Fruit fly (Drosophila melanogaster): Measurements from ENCODE around the gene grk.

Gene grk

dm6 chr2L:8433512-8433911 lies at the start of gene grk:
grk (minus strand) TSS chr2L:8433598.
- TF ChIP-seq noc (tag; optimal IDR thresholded peaks at IDR 0.05), result no peak

- no peak for TF ChIP-seq noc (tag; optimal IDR thresholded peaks at IDR 0.05)
Observed at dm6 chr2L:8481623-8482424, 48.4 kb upstream of the grk start, which contains the start of gene CG43796. CG43796 (plus strand) TSS chr2L:8482374.

dm6 chr2L:8480825-8481224 lies 47.4 kb upstream of the grk start:
- TF ChIP-seq noc (tag; optimal IDR thresholded peaks at IDR 0.05), result peak; percentile 3

dm6 chr2L:8478911-8479706 lies 45.7 kb upstream of the grk start:
- TF ChIP-seq noc (tag; optimal IDR thresholded peaks at IDR 0.05), result no peak

- TF ChIP-seq noc (tag; optimal IDR thresholded peaks at IDR 0.05), result no peak
Observed at dm6 chr2L:8478379-8478778, 45.0 kb upstream of the grk start.

DNA sequence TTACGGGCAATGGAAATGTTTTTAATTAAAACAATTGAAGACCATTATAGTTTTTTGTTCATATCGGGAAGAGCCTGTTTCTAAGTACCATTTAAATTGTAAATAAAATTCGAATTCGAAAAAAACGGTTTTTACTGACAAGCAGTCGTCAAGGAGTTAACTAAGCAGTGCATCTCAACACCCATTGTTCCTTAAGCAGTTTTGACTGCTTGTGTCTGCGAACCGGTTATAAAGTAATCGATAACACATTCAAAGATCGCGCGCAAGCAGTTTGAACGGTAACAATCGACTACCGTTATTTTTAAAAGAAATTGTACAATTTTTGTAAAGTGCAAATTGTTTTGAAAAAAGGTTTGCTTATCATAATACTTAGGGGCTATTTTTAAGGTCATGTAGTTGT lies 44.6 kb upstream of the grk start:
- no peak for TF ChIP-seq noc (tag; optimal IDR thresholded peaks at IDR 0.05)

- no peak for TF ChIP-seq noc (tag; optimal IDR thresholded peaks at IDR 0.05)
Observed at dm6 chr2L:8477049-8477448, 43.7 kb upstream of the grk start, which contains the start of gene CheA29a. CheA29a (plus strand) TSS chr2L:8477349.

- TF ChIP-seq noc (tag; optimal IDR thresholded peaks at IDR 0.05), result no peak
Observed at dm6 chr2L:8473448-8473847, 40.0 kb upstream of the grk start.

DNA sequence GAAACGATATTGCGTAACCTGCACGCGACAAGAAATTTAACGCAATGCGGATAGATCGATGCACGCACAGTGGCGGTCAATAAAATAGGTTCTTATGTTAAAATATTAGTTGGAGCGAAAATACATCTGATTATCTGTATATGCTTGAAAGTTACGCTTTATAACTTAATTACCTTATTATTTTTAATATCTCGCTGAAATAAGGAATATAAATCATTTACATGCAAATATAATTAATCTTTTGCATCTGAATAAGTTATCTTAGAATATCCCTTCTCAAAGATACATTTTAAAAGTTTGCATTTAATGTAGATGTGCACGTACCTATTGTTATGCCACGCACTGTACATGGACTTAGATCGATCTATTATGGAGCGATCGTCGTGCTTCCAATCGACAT lies 38.3 kb upstream of the grk start:
- no peak for TF ChIP-seq noc (tag; optimal IDR thresholded peaks at IDR 0.05)

DNA sequence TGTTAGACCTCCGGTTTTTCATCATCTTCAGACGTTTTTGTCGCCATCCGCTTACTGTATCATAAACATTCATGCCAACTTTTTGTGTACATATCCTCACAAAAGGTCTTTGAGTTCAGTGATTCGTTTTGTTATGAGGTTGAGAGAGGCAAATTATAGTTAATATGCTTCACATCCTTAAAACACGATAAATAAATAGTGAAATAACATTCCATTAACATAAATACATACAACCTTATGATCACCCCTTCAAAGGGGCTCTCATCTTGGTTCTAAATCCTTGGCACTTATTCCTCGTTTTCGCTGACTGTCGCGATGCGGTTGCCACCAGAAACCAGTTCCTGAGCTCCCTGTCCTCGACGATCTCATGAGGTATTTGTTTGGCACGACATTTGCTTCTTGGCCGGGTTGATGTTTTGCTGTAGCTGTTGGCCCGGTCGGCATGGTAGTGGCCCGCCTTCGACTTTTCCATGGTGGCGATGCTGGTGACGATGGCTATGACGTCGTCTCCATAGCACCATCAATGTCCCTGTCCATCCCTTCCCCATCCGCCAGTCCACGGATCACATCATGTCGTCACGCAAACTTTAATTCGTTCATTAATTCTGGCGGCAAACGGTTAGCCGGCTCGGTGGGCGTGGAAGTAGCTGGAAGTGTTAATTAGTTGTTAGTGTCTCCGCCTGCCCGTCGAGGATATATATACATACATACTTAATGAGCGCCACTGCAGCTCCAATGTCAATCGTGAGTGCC lies 35.7 kb upstream of the grk start:
- TF ChIP-seq noc (tag; optimal IDR thresholded peaks at IDR 0.05), result no peak

DNA sequence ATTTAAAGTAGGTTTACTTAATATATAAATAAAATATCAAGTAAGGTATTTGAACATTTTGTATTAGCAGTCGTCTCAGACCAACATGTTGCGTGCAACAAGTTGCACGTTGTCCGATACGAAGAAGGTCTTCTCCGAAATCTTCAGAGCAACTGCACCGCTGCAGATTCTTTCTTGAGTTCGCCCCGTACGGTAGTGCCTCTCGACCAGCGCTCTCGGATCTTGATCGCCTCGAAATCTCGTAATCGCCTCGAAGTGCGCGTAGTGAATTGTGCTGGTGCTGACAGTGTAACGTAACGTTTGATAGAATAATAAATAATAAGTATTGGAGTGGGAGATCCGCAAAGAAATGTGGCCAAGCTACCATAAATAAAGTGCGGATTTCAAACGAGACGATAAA lies 33.2 kb upstream of the grk start, which contains the start of gene dachs:
Gene dachs, plus strand, starts transcription at position 175 of the 400 bp plus-strand sequence.
- TF ChIP-seq noc (tag; optimal IDR thresholded peaks at IDR 0.05), result no peak

DNA sequence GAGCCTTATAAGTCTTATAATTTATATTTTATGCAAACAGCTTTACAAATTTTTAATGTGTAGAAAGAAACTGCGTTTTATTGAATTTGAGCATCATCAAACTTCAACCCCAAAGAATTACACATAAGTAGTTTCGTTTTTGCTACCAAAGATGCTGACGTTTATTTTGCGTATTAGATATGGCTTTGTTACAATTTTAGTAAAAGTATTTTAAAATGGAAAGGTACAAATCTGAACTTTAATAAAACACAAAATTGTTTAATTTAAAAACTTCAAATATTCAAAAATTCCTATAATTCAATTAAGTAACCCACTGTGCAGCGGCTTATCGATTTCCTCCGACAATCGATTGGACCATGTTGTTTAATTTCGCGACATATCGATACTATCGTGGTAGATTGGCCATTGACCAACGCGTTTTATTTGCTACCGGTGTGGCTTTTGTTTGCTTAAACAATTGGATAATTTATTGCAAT lies 30.7 kb upstream of the grk start, which contains the start of gene prg:
Gene prg, plus strand, starts transcription at position 382 of the 476 bp plus-strand sequence.
- peak; percentile 34 for TF ChIP-seq noc (tag; optimal IDR thresholded peaks at IDR 0.05)

dm6 chr2L:8463144-8464106 lies 30.0 kb upstream of the grk start, which contains the start of gene Agpat2:
Agpat2 (minus strand) TSS chr2L:8463994.
- peak; percentile 55 for TF ChIP-seq noc (tag; optimal IDR thresholded peaks at IDR 0.05)

dm6 chr2L:8461782-8462453 lies 28.5 kb upstream of the grk start:
- peak; percentile 24 for TF ChIP-seq noc (tag; optimal IDR thresholded peaks at IDR 0.05)
